Fruit fly (Drosophila melanogaster) whole organism, adult: ENCODE data around the gene Osi15.

Experiments used
- CG11617 ChIP-seq: fragments of 200-800 bp; sonication (Bioruptor generic); optimal IDR thresholded peaks from 2 replicates; lab custom pipeline; 2017; ENCODE audit warnings: mild to moderate bottlenecking, missing biosample characterization, missing genetic modification reagents, missing genetic modification characterization
- CG12768 ChIP-seq: fragments of 200-800 bp; sonication (Bioruptor generic); optimal IDR thresholded peaks from 2 replicates; lab custom pipeline; 2017; ENCODE audit warnings: missing biosample characterization, missing genetic modification characterization, mild to moderate bottlenecking, moderate library complexity, missing genetic modification reagents
- CG14711 ChIP-seq: fragments of 200-800 bp; sonication (Bioruptor generic); optimal IDR thresholded peaks from 2 replicates; lab custom pipeline; 2018; ENCODE audit warnings: missing biosample characterization, mild to moderate bottlenecking, missing genetic modification characterization, moderate library complexity
- CG1620 ChIP-seq: fragments of 200-800 bp; sonication (Bioruptor generic); optimal IDR thresholded peaks from 2 replicates; lab custom pipeline; 2016; ENCODE audit warnings: missing biosample characterization, missing genetic modification characterization
- CG33017 ChIP-seq: fragments of 200-800 bp; sonication (Bioruptor generic); optimal IDR thresholded peaks from 2 replicates; lab custom pipeline; 2018; ENCODE audit warnings: missing biosample characterization, mild to moderate bottlenecking, missing genetic modification characterization, moderate library complexity
- CG5204 ChIP-seq: fragments of 200-800 bp; sonication (Bioruptor generic); optimal IDR thresholded peaks from 2 replicates; lab custom pipeline; 2016; ENCODE audit warnings: missing biosample characterization, missing genetic modification characterization
- CG7045 ChIP-seq: fragments of 200-800 bp; sonication (Bioruptor generic); optimal IDR thresholded peaks from 2 replicates; lab custom pipeline; 2017; ENCODE audit warnings: missing biosample characterization, mild to moderate bottlenecking, missing genetic modification characterization
- CG7101 ChIP-seq: fragments of 200-800 bp; sonication (Bioruptor generic); optimal IDR thresholded peaks from 2 replicates; lab custom pipeline; 2018; ENCODE audit warnings: missing biosample characterization, mild to moderate bottlenecking, missing genetic modification characterization, moderate library complexity
- Clk ChIP-seq: fragments of 200-800 bp; sonication (Bioruptor generic); optimal IDR thresholded peaks from 2 replicates; lab custom pipeline; 2017; ENCODE audit warnings: missing biosample characterization, missing genetic modification characterization
- Crg-1 ChIP-seq: fragments of 200-800 bp; sonication (Bioruptor generic); optimal IDR thresholded peaks from 2 replicates; lab custom pipeline; 2016; ENCODE audit warnings: missing biosample characterization, missing genetic modification characterization
- Hr96 ChIP-seq: fragments of 200-800 bp; sonication (Bioruptor generic); optimal IDR thresholded peaks from 2 replicates; lab custom pipeline; 2016; ENCODE audit warnings: missing biosample characterization, missing genetic modification characterization
- Mnt ChIP-seq: fragments of 200-800 bp; sonication (Bioruptor generic); optimal IDR thresholded peaks from 2 replicates; lab custom pipeline; 2016; ENCODE audit warnings: missing biosample characterization, mild to moderate bottlenecking, missing genetic modification characterization
- bab1 ChIP-seq: fragments of 200-800 bp; sonication (Bioruptor generic); optimal IDR thresholded peaks from 3 replicates; lab custom pipeline; 2019; ENCODE audit warnings: missing biosample characterization, mild to moderate bottlenecking, missing genetic modification characterization, moderate library complexity
- cic ChIP-seq: fragments of 200-800 bp; sonication (Bioruptor generic); optimal IDR thresholded peaks from 2 replicates; lab custom pipeline; 2017; ENCODE audit warnings: missing biosample characterization, mild to moderate bottlenecking, missing genetic modification characterization, moderate library complexity
- cnc ChIP-seq, 2 experiments: fragments of >200 bp; optimal IDR thresholded peaks; 2 replicates each; lab custom pipeline; 2017
- kay ChIP-seq: fragments of 200-800 bp; sonication (Bioruptor generic); peaks from one replicate; lab custom pipeline; 2016; ENCODE audit warnings: missing biosample characterization, missing genetic modification characterization, borderline replicate concordance
- ovo ChIP-seq: fragments of 200-800 bp; sonication (Bioruptor generic); optimal IDR thresholded peaks from 2 replicates; lab custom pipeline; 2016; ENCODE audit warnings: missing biosample characterization, missing genetic modification characterization
- pad ChIP-seq: fragments of 200-800 bp; sonication (Bioruptor generic); optimal IDR thresholded peaks from 3 replicates; lab custom pipeline; 2017; ENCODE audit warnings: missing biosample characterization, missing genetic modification characterization, mild to moderate bottlenecking, moderate library complexity, missing genetic modification reagents
- tj ChIP-seq: fragments of 200-800 bp; sonication (Bioruptor generic); optimal IDR thresholded peaks from 3 replicates; lab custom pipeline; 2017; ENCODE audit warnings: missing biosample characterization, mild to moderate bottlenecking, missing genetic modification characterization, moderate library complexity
- toe ChIP-seq: fragments of 200-800 bp; sonication (Bioruptor generic); optimal IDR thresholded peaks from 2 replicates; lab custom pipeline; 2016; ENCODE audit warnings: missing biosample characterization, missing genetic modification characterization

Osi15 gene

dm6 chr3R:6339795-6340194 is 38.2 kb downstream of the Osi15 start, which contains the start of gene Osi20:
TSS of gene Osi20 (plus strand) at chr3R:6340095.
- no peak for TF ChIP-seq Crg-1 (GFP tag; lab: Kevin White, UChicago)
- no peak for TF ChIP-seq CG12768 (GFP tag; lab: Kevin White, UChicago)
- no peak for TF ChIP-seq Mnt
- TF ChIP-seq CG33017 (tag; lab: Kevin White, UChicago): no peak
- no peak for TF ChIP-seq CG1620 (GFP tag; lab: Kevin White, UChicago)
- no peak for TF ChIP-seq pad (GFP tag; lab: Kevin White, UChicago)
- TF ChIP-seq cic (GFP tag; lab: Kevin White, UChicago): no peak
- no peak for TF ChIP-seq Clk
- TF ChIP-seq cnc (optimal IDR thresholded peaks at IDR 0.05; lab: Kevin White, UChicago): no peak
- TF ChIP-seq ovo (GFP tag; lab: Kevin White, UChicago): no peak

- TF ChIP-seq CG7101 (tag; lab: Kevin White, UChicago) (no peak), CG33017 (tag; lab: Kevin White, UChicago) (no peak), CG7045 (GFP tag; lab: Kevin White, UChicago) (no peak), tj (no peak), Clk (no peak), CG5204 (GFP tag; lab: Kevin White, UChicago) (no peak), kay (GFP tag; lab: Kevin White, UChicago) (no peak), cnc (optimal IDR thresholded peaks at IDR 0.05; lab: Kevin White, UChicago) (no peak), pad (GFP tag; lab: Kevin White, UChicago) (no peak), toe (GFP tag; lab: Kevin White, UChicago) (no peak), CG11617 (GFP tag; lab: Kevin White, UChicago) (no peak), bab1 (no peak), CG12768 (GFP tag; lab: Kevin White, UChicago) (no peak), ovo (GFP tag; lab: Kevin White, UChicago) (no peak), Crg-1 (GFP tag; lab: Kevin White, UChicago) (no peak), CG14711 (tag; lab: Kevin White, UChicago) (no peak), CG1620 (GFP tag; lab: Kevin White, UChicago) (no peak)
Measured at dm6 chr3R:6341668-6342067, 40.1 kb downstream of the Osi15 start, which contains the start of gene CG17917. TSS of gene CG17917 (plus strand) at chr3R:6341968.

dm6 chr3R:6342702-6343101 is 41.1 kb downstream of the Osi15 start, which contains the start of gene CG10298:
TSS of gene CG10298 (plus strand) at chr3R:6343002.
- no peak for TF ChIP-seq CG7101 (tag; lab: Kevin White, UChicago)
- TF ChIP-seq Hr96 (GFP tag; lab: Kevin White, UChicago): no peak
- TF ChIP-seq cnc (optimal IDR thresholded peaks at IDR 0.05; lab: Kevin White, UChicago): no peak
- no peak for TF ChIP-seq toe (GFP tag; lab: Kevin White, UChicago)
- no peak for TF ChIP-seq CG12768 (GFP tag; lab: Kevin White, UChicago)
- no peak for TF ChIP-seq ovo (GFP tag; lab: Kevin White, UChicago)
- no peak for TF ChIP-seq cic (GFP tag; lab: Kevin White, UChicago)
- TF ChIP-seq Clk: no peak
- no peak for TF ChIP-seq tj
- no peak for TF ChIP-seq CG33017 (tag; lab: Kevin White, UChicago)
- no peak for TF ChIP-seq bab1
- TF ChIP-seq Crg-1 (GFP tag; lab: Kevin White, UChicago): no peak
- TF ChIP-seq CG14711 (tag; lab: Kevin White, UChicago): no peak
- no peak for TF ChIP-seq Mnt
- TF ChIP-seq CG5204 (GFP tag; lab: Kevin White, UChicago): no peak
- no peak for TF ChIP-seq CG7045 (GFP tag; lab: Kevin White, UChicago)
- TF ChIP-seq CG1620 (GFP tag; lab: Kevin White, UChicago): no peak
- no peak for TF ChIP-seq pad (GFP tag; lab: Kevin White, UChicago)
- TF ChIP-seq CG11617 (GFP tag; lab: Kevin White, UChicago): no peak

dm6 chr3R:6343396-6344239 is 42.0 kb downstream of the Osi15 start, which contains the start of gene CG17919:
TSS of gene CG17919 (plus strand) at chr3R:6344029.
- no peak for TF ChIP-seq kay (GFP tag; lab: Kevin White, UChicago)
- TF ChIP-seq Crg-1 (GFP tag; lab: Kevin White, UChicago): no peak
- no peak for TF ChIP-seq toe (GFP tag; lab: Kevin White, UChicago)
- no peak for TF ChIP-seq CG11617 (GFP tag; lab: Kevin White, UChicago)
- TF ChIP-seq ovo (GFP tag; lab: Kevin White, UChicago): no peak
- TF ChIP-seq pad (GFP tag; lab: Kevin White, UChicago): no peak
- no peak for TF ChIP-seq Hr96 (GFP tag; lab: Kevin White, UChicago)
- TF ChIP-seq CG33017 (tag; lab: Kevin White, UChicago): no peak
- no peak for TF ChIP-seq CG7045 (GFP tag; lab: Kevin White, UChicago)
- no peak for TF ChIP-seq CG12768 (GFP tag; lab: Kevin White, UChicago)
- no peak for TF ChIP-seq Mnt
- no peak for TF ChIP-seq tj
- no peak for TF ChIP-seq CG5204 (GFP tag; lab: Kevin White, UChicago)
- no peak for TF ChIP-seq CG7101 (tag; lab: Kevin White, UChicago)
- no peak for TF ChIP-seq Clk
- TF ChIP-seq CG14711 (tag; lab: Kevin White, UChicago): no peak
- no peak for TF ChIP-seq cnc (optimal IDR thresholded peaks at IDR 0.05; lab: Kevin White, UChicago)

- TF ChIP-seq Mnt: peak; percentile 65
- peak; percentile 24 for TF ChIP-seq bab1
- no peak for TF ChIP-seq Clk
- TF ChIP-seq CG1620 (GFP tag; lab: Kevin White, UChicago): peak; percentile 23
- peak; percentile 18 for TF ChIP-seq CG5204 (GFP tag; lab: Kevin White, UChicago)
- TF ChIP-seq CG11617 (GFP tag; lab: Kevin White, UChicago): no peak
- peak; percentile 6 for TF ChIP-seq Hr96 (GFP tag; lab: Kevin White, UChicago)
- peak; percentile 14 for TF ChIP-seq CG14711 (tag; lab: Kevin White, UChicago)
- TF ChIP-seq CG12768 (GFP tag; lab: Kevin White, UChicago): peak; percentile 7
- no peak for TF ChIP-seq pad (GFP tag; lab: Kevin White, UChicago)
- TF ChIP-seq tj: peak; percentile 6
- TF ChIP-seq Crg-1 (GFP tag; lab: Kevin White, UChicago): no peak
- TF ChIP-seq cnc (optimal IDR thresholded peaks at IDR 0.05; lab: Kevin White, UChicago): no peak
Measured at dm6 chr3R:6345814-6346213, 44.2 kb downstream of the Osi15 start, which contains the start of the genes SmD2 and CG18048. TSS of gene SmD2 (minus strand) at chr3R:6345911. TSS of gene CG18048 (plus strand) at chr3R:6346111.
